Worm (Caenorhabditis elegans) whole organism, L4 larva: ENCODE results near the gene T23G4.2.

Experiments used
- ZK546.5 ChIP-seq, 2 experiments: sonication (generic microtip); optimal IDR thresholded peaks; 2 replicates each; lab custom pipeline; 2017; ENCODE audit warnings: missing biosample characterization in 2 of 2, missing genetic modification characterization in 2 of 2
- ceh-28 ChIP-seq: fragments of 150-350 bp; optimal IDR thresholded peaks from 2 replicates; lab custom pipeline; 2014; ENCODE audit warnings: missing biosample characterization, missing genetic modification reagents, missing genetic modification characterization
- mdt-29 ChIP-seq: fragments of 200-800 bp; sonication (Bioruptor generic); IDR thresholded peaks from 2 replicates; pipeline ENCODE4 v1.3.6; 2022; ENCODE audit warnings: missing genetic modification reagents, missing genetic modification characterization, missing compliant biosample characterization

DNA sequence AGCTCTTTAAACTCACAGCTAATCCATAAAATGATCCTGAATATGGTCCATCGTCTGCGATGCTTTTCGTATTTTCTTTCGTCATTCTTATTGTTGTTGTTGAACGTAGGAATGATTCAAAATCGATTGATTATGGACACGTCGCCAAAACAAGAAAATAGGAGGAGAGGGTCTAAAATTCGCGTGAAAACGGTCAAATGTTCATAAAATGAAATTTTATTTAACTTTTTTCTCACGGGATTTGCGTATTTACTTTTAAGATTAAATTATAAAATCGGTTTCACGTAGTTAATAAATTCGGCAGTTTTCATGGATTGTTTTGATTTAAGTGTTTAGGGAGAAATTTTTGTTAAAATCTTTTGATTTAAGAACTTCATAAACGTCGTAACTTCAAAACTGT, 40.2 kb downstream of the T23G4.2 start, which contains the start of gene C08F11.10:
- no peak for TF ChIP-seq ceh-28 (tag; lab: Kevin White, UChicago)
- no peak for TF ChIP-seq ZK546.5 (tag; optimal IDR thresholded peaks at IDR 0.05; lab: Kevin White, UChicago)
- TF ChIP-seq mdt-29 (GFP tag; lab: Robert Waterston, UW) = no peak
